Worm (Caenorhabditis elegans): Measurements from ENCODE around the gene decr-1.2.

The decr-1.2 gene

ce11 chrII:8587660-8588230 lies 42.3 kb downstream of the decr-1.2 start:
- TF ChIP-seq ztf-29 (GFP tag; IDR thresholded peaks at IDR 0.05) (no peak), T22C8.4 (GFP tag; IDR thresholded peaks at IDR 0.05) (no peak), ref-1 (GFP tag; conservative IDR thresholded peaks at IDR 0.05) (no peak), klf-2 (GFP tag; conservative IDR thresholded peaks at IDR 0.05) (no peak), cog-1 (tag; optimal IDR thresholded peaks at IDR 0.05) (no peak), tab-1 (GFP tag; IDR thresholded peaks at IDR 0.05) (no peak), ztf-23 (GFP tag; IDR thresholded peaks at IDR 0.05) (no peak), flt-1 (GFP tag; IDR thresholded peaks at IDR 0.05) (no peak), med-1 (GFP tag; optimal IDR thresholded peaks at IDR 0.05; ENCODE audit: insufficient read depth) (no peak)

ce11 chrII:8588442-8588841 lies 43.0 kb downstream of the decr-1.2 start:
- TF ChIP-seq cog-1 (tag; optimal IDR thresholded peaks at IDR 0.05) (no peak), tab-1 (GFP tag; IDR thresholded peaks at IDR 0.05) (no peak), ref-1 (GFP tag; conservative IDR thresholded peaks at IDR 0.05) (no peak), T22C8.4 (GFP tag; IDR thresholded peaks at IDR 0.05) (no peak), flt-1 (GFP tag; IDR thresholded peaks at IDR 0.05) (no peak), ztf-23 (GFP tag; IDR thresholded peaks at IDR 0.05) (no peak), klf-2 (GFP tag; conservative IDR thresholded peaks at IDR 0.05) (no peak), ztf-29 (GFP tag; IDR thresholded peaks at IDR 0.05) (no peak), med-1 (GFP tag; optimal IDR thresholded peaks at IDR 0.05; ENCODE audit: insufficient read depth) (no peak)

ce11 chrII:8589227-8589626 lies 43.8 kb downstream of the decr-1.2 start:
- TF ChIP-seq med-1 (GFP tag; optimal IDR thresholded peaks at IDR 0.05; ENCODE audit: insufficient read depth): no peak
- TF ChIP-seq tab-1 (GFP tag; IDR thresholded peaks at IDR 0.05): no peak
- no peak for TF ChIP-seq cog-1 (tag; optimal IDR thresholded peaks at IDR 0.05)
- no peak for TF ChIP-seq ref-1 (GFP tag; conservative IDR thresholded peaks at IDR 0.05)
- TF ChIP-seq klf-2 (GFP tag; conservative IDR thresholded peaks at IDR 0.05): no peak
- TF ChIP-seq ztf-29 (GFP tag; IDR thresholded peaks at IDR 0.05): no peak
- no peak for TF ChIP-seq flt-1 (GFP tag; IDR thresholded peaks at IDR 0.05)
- no peak for TF ChIP-seq ztf-23 (GFP tag; IDR thresholded peaks at IDR 0.05)
- TF ChIP-seq T22C8.4 (GFP tag; IDR thresholded peaks at IDR 0.05): no peak

- no peak for TF ChIP-seq T22C8.4 (GFP tag; IDR thresholded peaks at IDR 0.05)
- TF ChIP-seq klf-2 (GFP tag; conservative IDR thresholded peaks at IDR 0.05): no peak
- TF ChIP-seq ztf-23 (GFP tag; IDR thresholded peaks at IDR 0.05): no peak
- TF ChIP-seq tab-1 (GFP tag; IDR thresholded peaks at IDR 0.05): no peak
Measured at ce11 chrII:8590684-8591083, 45.3 kb downstream of the decr-1.2 start, which contains the start of gene aptf-4. aptf-4 (plus strand) TSS chrII:8590984.

- no peak for TF ChIP-seq ztf-23 (GFP tag; IDR thresholded peaks at IDR 0.05)
- no peak for TF ChIP-seq ref-1 (GFP tag; conservative IDR thresholded peaks at IDR 0.05)
- no peak for TF ChIP-seq tab-1 (GFP tag; IDR thresholded peaks at IDR 0.05)
- TF ChIP-seq T22C8.4 (GFP tag; IDR thresholded peaks at IDR 0.05): no peak
Measured at ce11 chrII:8593840-8594625, 48.6 kb downstream of the decr-1.2 start, which contains the start of gene aptf-3. aptf-3 (plus strand) TSS chrII:8594190.
